Worm (Caenorhabditis elegans): ENCODE data around the gene C01G10.15.
"Not testable (repeated sequence)": the region's sequence is repeated elsewhere in the genome, so short reads cannot be mapped to it uniquely, and the experiment has no call there.

Gene C01G10.15

ce11 chrV:15087207-15087706 lies at the start of gene C01G10.15, which contains the start of gene C01G10.6:
TSS of gene C01G10.15 (minus strand) at chrV:15087307.
TSS of gene C01G10.6 (plus strand) at chrV:15087656.
- TF ChIP-seq W03F9.2 (tag; optimal IDR thresholded peaks at IDR 0.05): no peak

ce11 chrV:15136772-15137171 lies 49.7 kb upstream of the C01G10.15 start, which contains the start of gene aipl-1:
TSS of gene aipl-1 (minus strand) at chrV:15136801.
- TF ChIP-seq dao-5 (tag; optimal IDR thresholded peaks at IDR 0.05): no peak
- TF ChIP-seq him-1 (tag; optimal IDR thresholded peaks at IDR 0.05): no peak
- peak; percentile 65 for TF ChIP-seq W03F9.2 (tag; optimal IDR thresholded peaks at IDR 0.05)

DNA sequence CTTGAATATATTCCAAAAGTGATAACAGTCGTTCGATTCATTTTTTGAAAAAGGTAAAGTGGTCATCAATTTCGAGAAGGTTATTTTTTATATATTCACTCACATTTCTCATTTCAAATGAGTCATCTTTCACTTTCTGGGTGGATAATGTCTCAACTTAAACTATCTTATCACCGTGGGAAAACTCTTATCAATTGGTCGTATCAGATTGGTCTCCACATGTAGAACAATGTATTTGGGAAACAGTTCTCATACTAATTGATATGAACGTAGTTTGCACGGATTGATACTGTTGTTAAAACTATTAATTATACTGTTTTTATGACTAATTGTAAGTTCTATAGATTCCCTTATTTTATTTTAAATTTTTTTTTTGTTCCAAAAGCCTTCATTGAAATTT lies 46.7 kb upstream of the C01G10.15 start:
- TF ChIP-seq W03F9.2 (tag; optimal IDR thresholded peaks at IDR 0.05): no peak
- no peak for TF ChIP-seq dao-5 (tag; optimal IDR thresholded peaks at IDR 0.05)
- no peak for TF ChIP-seq him-1 (tag; optimal IDR thresholded peaks at IDR 0.05)

DNA sequence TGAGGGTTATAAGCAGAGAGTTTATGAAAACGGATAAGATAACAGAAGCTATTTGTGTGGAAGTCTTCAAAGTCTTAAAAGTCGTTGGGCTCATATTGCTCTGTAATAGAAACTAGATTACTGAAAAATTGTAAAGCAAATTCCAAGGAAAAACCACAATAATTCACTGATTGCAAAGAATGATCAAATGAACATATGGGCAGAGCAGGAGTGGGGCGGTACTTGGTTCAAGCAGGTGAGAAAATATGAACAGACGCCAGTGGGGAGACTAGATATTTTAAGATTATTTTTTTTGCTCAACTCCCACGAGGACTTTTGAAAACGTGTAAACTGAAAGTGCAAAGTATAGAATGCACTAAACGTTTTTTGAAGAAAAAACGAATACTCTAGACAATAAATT lies 45.3 kb upstream of the C01G10.15 start, which contains the start of gene str-171:
str-171 (minus strand) TSS at position 101 of the 400 bp plus-strand sequence.
- TF ChIP-seq dao-5 (tag; optimal IDR thresholded peaks at IDR 0.05) (no peak), him-1 (tag; optimal IDR thresholded peaks at IDR 0.05) (no peak), W03F9.2 (tag; optimal IDR thresholded peaks at IDR 0.05) (no peak)

ce11 chrV:15127955-15128354 lies 40.8 kb upstream of the C01G10.15 start, which contains the start of gene srr-7:
TSS of gene srr-7 (plus strand) at chrV:15128255.
- TF ChIP-seq dao-5 (tag; optimal IDR thresholded peaks at IDR 0.05) (no peak), W03F9.2 (tag; optimal IDR thresholded peaks at IDR 0.05) (no peak), him-1 (tag; optimal IDR thresholded peaks at IDR 0.05) (no peak)

ce11 chrV:15127413-15127812 lies 40.3 kb upstream of the C01G10.15 start, which contains the start of gene srj-27:
TSS of gene srj-27 (minus strand) at chrV:15127513.
- TF ChIP-seq W03F9.2 (tag; optimal IDR thresholded peaks at IDR 0.05) (no peak), him-1 (tag; optimal IDR thresholded peaks at IDR 0.05) (no peak), dao-5 (tag; optimal IDR thresholded peaks at IDR 0.05) (no peak)

ce11 chrV:15125162-15125561 lies 38.1 kb upstream of the C01G10.15 start, which contains the start of gene ugt-30:
TSS of gene ugt-30 (minus strand) at chrV:15125262.
- TF ChIP-seq dao-5, him-1, W03F9.2 (tag; optimal IDR thresholded peaks at IDR 0.05): not testable (repeated sequence)

DNA sequence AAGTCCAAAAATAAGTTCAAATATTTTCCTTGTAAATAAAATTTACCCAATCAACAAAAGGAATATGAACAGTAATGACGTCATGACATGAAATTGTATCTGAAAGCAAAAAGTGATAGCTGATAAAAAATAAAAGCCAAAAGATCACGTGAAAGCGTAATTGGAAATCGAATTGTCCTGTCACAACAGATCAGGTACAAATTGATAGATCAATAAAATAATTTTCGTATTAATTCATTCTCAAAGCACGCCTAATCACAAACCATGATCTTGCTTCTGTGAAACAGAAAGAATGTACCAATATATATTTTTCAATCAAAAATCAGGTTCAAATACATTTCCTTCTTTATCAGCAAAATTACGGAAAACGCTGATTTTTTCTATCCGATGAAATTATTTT lies 32.4 kb upstream of the C01G10.15 start, which contains the start of gene flor-1:
flor-1 (minus strand) TSS at position 101 of the 400 bp plus-strand sequence.
- TF ChIP-seq dao-5 (tag; optimal IDR thresholded peaks at IDR 0.05) (no peak), W03F9.2 (tag; optimal IDR thresholded peaks at IDR 0.05) (no peak), him-1 (tag; optimal IDR thresholded peaks at IDR 0.05) (no peak)

DNA sequence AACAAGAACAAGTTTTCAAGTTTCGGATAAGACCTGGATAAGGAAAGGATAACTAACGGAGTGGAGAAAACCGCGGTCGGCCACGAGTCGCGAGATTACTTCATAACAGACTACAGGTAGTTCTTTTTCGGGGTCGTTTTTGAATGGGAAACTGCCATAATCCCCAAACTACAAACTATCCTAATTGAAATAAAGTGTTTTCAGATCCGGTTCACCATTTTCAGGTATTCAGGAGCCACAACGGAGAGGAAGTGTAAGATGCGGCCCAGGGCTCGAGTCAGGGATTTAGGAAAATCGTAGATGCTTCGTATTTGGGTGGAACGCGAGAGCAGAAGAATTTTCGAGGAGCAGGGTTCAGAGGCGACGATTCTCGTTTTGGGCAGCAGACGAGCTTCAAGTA lies 28.9 kb upstream of the C01G10.15 start, which contains the start of gene T01G5.8:
T01G5.8 (plus strand) TSS at position 301 of the 400 bp plus-strand sequence.
- TF ChIP-seq him-1, dao-5, W03F9.2 (tag; optimal IDR thresholded peaks at IDR 0.05): not testable (repeated sequence)

DNA sequence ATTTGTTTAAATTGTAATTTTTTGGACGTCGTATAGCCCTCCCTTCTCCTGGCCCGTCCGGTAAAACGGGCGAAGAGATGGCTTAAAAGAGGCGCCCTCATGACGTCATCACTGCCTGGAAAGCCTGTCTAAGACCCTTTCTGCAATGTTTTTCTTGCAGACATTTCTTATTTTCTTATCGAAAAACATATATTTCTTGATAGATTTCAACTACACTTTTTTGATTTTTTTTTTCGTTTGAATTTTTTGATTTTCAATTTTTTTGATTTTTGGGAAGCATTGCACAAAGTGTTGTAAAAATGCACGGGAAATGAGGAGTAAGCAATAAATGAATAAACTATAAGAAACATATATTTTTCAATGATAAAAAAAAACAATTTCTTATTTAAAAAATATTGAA lies 26.9 kb upstream of the C01G10.15 start, which contains the start of gene T01G5.6:
T01G5.6 (minus strand) TSS at position 101 of the 400 bp plus-strand sequence.
- TF ChIP-seq dao-5 (tag; optimal IDR thresholded peaks at IDR 0.05) (no peak), him-1 (tag; optimal IDR thresholded peaks at IDR 0.05) (no peak), W03F9.2 (tag; optimal IDR thresholded peaks at IDR 0.05) (no peak)

ce11 chrV:15111660-15112059 lies 24.6 kb upstream of the C01G10.15 start, which contains the start of gene T01G5.7:
TSS of gene T01G5.7 (plus strand) at chrV:15111960.
- TF ChIP-seq him-1 (tag; optimal IDR thresholded peaks at IDR 0.05): no peak
- no peak for TF ChIP-seq dao-5 (tag; optimal IDR thresholded peaks at IDR 0.05)
- no peak for TF ChIP-seq W03F9.2 (tag; optimal IDR thresholded peaks at IDR 0.05)

DNA sequence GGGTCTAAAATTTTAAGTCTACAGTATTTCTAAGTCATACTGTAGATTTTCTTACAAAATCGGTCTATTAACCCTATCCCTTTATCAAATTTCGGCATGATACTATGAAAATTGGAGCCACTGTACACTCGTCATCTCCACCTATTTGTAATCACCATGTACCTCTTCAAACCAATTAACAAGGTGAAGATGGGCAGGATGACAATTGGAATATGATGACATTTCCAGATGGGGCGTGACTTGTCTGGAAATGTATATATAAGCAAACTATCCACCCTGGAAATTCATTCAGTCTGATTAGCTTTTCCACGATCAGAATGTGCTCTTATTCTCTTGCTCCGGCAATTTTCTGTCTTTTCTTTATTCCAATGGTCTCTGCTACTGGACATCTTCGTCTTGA lies 22.2 kb upstream of the C01G10.15 start, which contains the start of gene Y75B12A.2:
Y75B12A.2 (plus strand) TSS at position 301 of the 400 bp plus-strand sequence.
- no peak for TF ChIP-seq dao-5 (tag; optimal IDR thresholded peaks at IDR 0.05)
- TF ChIP-seq W03F9.2 (tag; optimal IDR thresholded peaks at IDR 0.05): no peak
- TF ChIP-seq him-1 (tag; optimal IDR thresholded peaks at IDR 0.05): no peak

- TF ChIP-seq dao-5, him-1, W03F9.2 (tag; optimal IDR thresholded peaks at IDR 0.05): not testable (repeated sequence)
Measured at ce11 chrV:15105893-15106598, 18.9 kb upstream of the C01G10.15 start, which contains the start of gene C01G10.14. TSS of gene C01G10.14 (minus strand) at chrV:15105943.

DNA sequence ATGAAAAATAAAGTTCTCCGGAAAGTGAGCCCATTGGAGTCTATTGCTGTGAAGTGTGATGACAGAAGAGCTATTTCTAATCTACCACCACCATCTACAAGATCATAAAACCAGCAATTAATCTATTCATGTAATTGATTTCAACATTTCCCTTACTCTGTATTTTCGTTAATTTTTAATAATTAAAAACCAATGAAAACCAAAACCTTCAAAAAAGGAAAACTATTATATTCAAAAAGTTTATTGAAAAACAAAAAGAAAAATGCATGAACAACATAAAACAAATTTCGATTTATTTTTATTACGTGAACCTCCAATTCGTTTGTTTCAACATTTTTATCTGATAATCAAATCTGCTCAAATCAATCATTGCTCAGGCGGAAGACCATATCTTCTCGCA lies 12.3 kb upstream of the C01G10.15 start, which contains the start of gene C01G10.1:
C01G10.1 (plus strand) TSS at position 301 of the 400 bp plus-strand sequence.
- no peak for TF ChIP-seq dao-5 (tag; optimal IDR thresholded peaks at IDR 0.05)
- no peak for TF ChIP-seq W03F9.2 (tag; optimal IDR thresholded peaks at IDR 0.05)
- no peak for TF ChIP-seq him-1 (tag; optimal IDR thresholded peaks at IDR 0.05)
